Worm (Caenorhabditis elegans): Measurements from ENCODE around the gene mvb-12.

ce11 chrIV:7881726-7882125, 51.4 kb downstream of the mvb-12 start, which contains the start of gene atic-1:
- no peak for TF ChIP-seq lag-1 (GFP tag; IDR thresholded peaks at IDR 0.05)
- TF ChIP-seq snpc-4 (GFP tag; optimal IDR thresholded peaks at IDR 0.05), result no peak
- TF ChIP-seq snpc-4 (tag; optimal IDR thresholded peaks at IDR 0.05), result no peak
- TF ChIP-seq nhr-179 (tag; optimal IDR thresholded peaks at IDR 0.05), result no peak
- TF ChIP-seq tbx-9 (tag; optimal IDR thresholded peaks at IDR 0.05; ENCODE audit: borderline replicate concordance), result no peak
- TF ChIP-seq mes-4 (tag; optimal IDR thresholded peaks at IDR 0.05), result no peak
- no peak for TF ChIP-seq K12H6.12 (tag; optimal IDR thresholded peaks at IDR 0.05)
- no peak for TF ChIP-seq fkh-3 (tag; optimal IDR thresholded peaks at IDR 0.05)
- TF ChIP-seq egl-18 (GFP tag; IDR thresholded peaks at IDR 0.05), result no peak
- TF ChIP-seq hlh-12 (tag; optimal IDR thresholded peaks at IDR 0.05), result no peak

All from whole organism, young adult.